Fruit fly (Drosophila melanogaster) whole organism, adult: ENCODE results near the gene Yip1d1.

Experiments
- CG33017 ChIP-seq: fragments of 200-800 bp; sonication (Bioruptor generic); optimal IDR thresholded peaks from 2 replicates; lab custom pipeline; 2018; ENCODE audit warnings: missing biosample characterization, mild to moderate bottlenecking, missing genetic modification characterization, moderate library complexity
- bab1 ChIP-seq: fragments of 200-800 bp; sonication (Bioruptor generic); optimal IDR thresholded peaks from 3 replicates; lab custom pipeline; 2019; ENCODE audit warnings: missing biosample characterization, mild to moderate bottlenecking, missing genetic modification characterization, moderate library complexity
- tj ChIP-seq: fragments of 200-800 bp; sonication (Bioruptor generic); optimal IDR thresholded peaks from 3 replicates; lab custom pipeline; 2017; ENCODE audit warnings: missing biosample characterization, mild to moderate bottlenecking, missing genetic modification characterization, moderate library complexity

- TF ChIP-seq CG33017 (tag; lab: Kevin White, UChicago): no peak
- TF ChIP-seq bab1 (GFP tag; lab: Kevin White, UChicago): no peak
- TF ChIP-seq tj (GFP tag; lab: Kevin White, UChicago): no peak
These were observed 20.8 kb upstream of the Yip1d1 start, which contains the start of gene CG9933 for dm6 chr2L:13021020-13021781.
